Fruit fly (Drosophila melanogaster) whole organism: Measurements from ENCODE around the gene CG7069.

Source experiments
- CG8478 ChIP-seq: fragments of >200 bp; optimal IDR thresholded peaks from 2 replicates; lab custom pipeline; 2018; ENCODE audit warnings: inconsistent platforms
- pan ChIP-seq: fragments of >200 bp; optimal IDR thresholded peaks from 2 replicates; lab custom pipeline; 2017
- psq ChIP-seq: fragments of >200 bp; optimal IDR thresholded peaks from 2 replicates; lab custom pipeline; 2017
- usp ChIP-seq: fragments of >200 bp; optimal IDR thresholded peaks from 2 replicates; lab custom pipeline; 2017; ENCODE audit warnings: missing biosample characterization, missing genetic modification characterization, mixed read lengths

DNA sequence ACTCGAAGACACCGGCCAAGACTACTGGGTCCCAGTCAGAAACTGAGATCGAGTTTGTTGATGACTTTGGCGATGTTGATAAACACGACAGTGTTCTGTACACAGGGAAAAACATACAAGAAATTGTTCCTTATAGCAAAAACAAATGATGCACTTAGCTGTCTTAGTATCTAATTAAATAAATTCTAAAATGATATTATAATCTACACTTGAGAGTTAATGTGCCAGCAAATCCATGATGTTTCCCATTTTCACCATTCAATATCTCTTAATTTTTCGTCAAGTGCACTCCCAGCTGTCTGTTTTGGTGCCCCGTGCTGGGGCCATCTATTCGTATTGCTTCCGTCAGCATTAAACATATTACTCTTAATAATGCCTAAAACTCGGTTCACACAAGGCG lies 27.6 kb downstream of the CG7069 start:
- no peak for TF ChIP-seq CG8478 (lab: Kevin White, UChicago)
- TF ChIP-seq usp (GFP tag; lab: Kevin White, UChicago): no peak
- no peak for TF ChIP-seq pan
- no peak for TF ChIP-seq psq
